Fruit fly (Drosophila melanogaster): Measurements from ENCODE around the gene GstT4.

The GstT4 gene

DNA sequence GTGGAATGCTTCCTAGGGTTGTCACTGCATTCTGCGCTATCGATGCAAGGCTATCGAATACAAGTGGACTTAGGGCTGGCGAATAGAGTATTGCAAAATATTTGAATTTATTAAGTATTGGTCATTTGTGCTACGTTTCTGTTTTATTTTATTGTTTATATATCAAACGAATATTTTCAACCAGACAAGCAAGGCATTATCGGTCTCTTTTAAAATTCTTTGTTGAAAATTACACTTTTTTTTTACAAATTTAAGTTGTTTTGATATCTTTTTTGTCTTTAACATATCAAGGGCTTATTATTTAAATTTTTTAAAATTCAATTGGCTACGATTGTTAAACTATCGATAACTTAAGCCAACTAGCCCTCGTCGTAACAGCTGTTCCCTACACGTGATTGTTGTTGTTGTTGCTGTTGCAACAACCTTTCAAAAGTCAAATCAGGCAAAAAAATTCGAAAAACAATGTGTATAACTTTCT is 17.1 kb upstream of the GstT4 start, which contains the start of the genes Ype and CG1662 (continued):
- TF ChIP-seq fd85E (GFP tag; optimal IDR thresholded peaks at IDR 0.05) (no peak), achi (GFP tag; optimal IDR thresholded peaks at IDR 0.05) (peak; percentile 66), Sox14 (GFP tag; optimal IDR thresholded peaks at IDR 0.05) (peak; percentile 52), CG6276 (GFP tag; optimal IDR thresholded peaks at IDR 0.05) (no peak), CG8119 (GFP tag; IDR thresholded peaks at IDR 0.05) (peak; percentile 34; the same call in 1 of the 3 replicates), Smox (GFP tag; optimal IDR thresholded peaks at IDR 0.05) (peak; percentile 70), OdsH (GFP tag; optimal IDR thresholded peaks at IDR 0.05) (peak; percentile 81), Lpt (GFP tag; optimal IDR thresholded peaks at IDR 0.05) (peak; percentile 41), Eip75B (GFP tag; optimal IDR thresholded peaks at IDR 0.05) (peak; percentile 63), vri (GFP tag; optimal IDR thresholded peaks at IDR 0.05) (peak; percentile 29), Hr4 (GFP tag; optimal IDR thresholded peaks at IDR 0.05) (peak; percentile 66), Sox15 (GFP tag; optimal IDR thresholded peaks at IDR 0.05) (peak; percentile 66), CG8319 (GFP tag; optimal IDR thresholded peaks at IDR 0.05) (peak; percentile 38), spab (GFP tag; optimal IDR thresholded peaks at IDR 0.05) (peak; percentile 32), dac (GFP tag; optimal IDR thresholded peaks at IDR 0.05) (peak; percentile 29), CG15336 (GFP tag; IDR thresholded peaks at IDR 0.05) (peak; percentile 58), svp (GFP tag) (peak; percentile 89)

DNA sequence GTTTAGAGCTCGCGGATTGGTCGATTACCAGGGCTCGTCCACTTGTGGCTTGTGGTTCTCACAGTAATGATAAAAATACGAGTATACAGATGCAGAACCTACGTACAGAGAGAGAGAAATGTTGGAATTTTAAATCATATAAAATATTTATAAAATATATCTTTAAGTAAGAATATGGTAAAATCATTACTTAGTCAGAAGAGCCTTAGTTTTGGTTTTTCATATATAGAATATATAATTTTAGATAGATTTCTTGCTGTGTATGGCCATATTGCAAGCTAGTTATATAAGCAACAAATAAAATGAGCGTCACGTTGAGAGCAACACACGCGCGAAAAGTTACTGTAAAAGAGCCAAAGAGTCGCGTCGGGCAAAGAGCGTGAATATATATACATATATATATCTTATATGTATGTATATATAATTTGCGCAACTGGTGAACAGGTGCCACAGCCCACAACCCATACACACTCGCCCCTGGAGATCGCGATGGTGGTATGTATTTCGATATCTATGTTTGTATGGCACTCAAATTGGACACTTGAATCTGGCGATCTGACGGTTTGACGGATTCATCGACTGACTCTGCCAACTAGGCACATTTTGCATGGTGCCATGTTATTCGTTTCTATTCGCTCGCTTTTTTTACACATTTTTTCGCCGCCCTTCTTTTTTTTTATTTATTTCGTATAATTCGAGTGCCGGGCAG is 13.9 kb upstream of the GstT4 start:
- TF ChIP-seq CG8632 (GFP tag; optimal IDR thresholded peaks at IDR 0.05) (peak; percentile 50), Sox102F (GFP tag; optimal IDR thresholded peaks at IDR 0.05) (no peak), CG10631 (GFP tag; optimal IDR thresholded peaks at IDR 0.05) (peak; percentile 74), CG6163 (GFP tag; IDR thresholded peaks at IDR 0.05) (peak; percentile 84), CG11294 (GFP tag; IDR thresholded peaks at IDR 0.05) (peak; percentile 80), OdsH (GFP tag; optimal IDR thresholded peaks at IDR 0.05) (peak; percentile 59), CG1621 (tag; optimal IDR thresholded peaks at IDR 0.05) (no peak), Eip75B (GFP tag; optimal IDR thresholded peaks at IDR 0.05) (no peak), Smox (GFP tag; optimal IDR thresholded peaks at IDR 0.05) (no peak), vri (GFP tag; optimal IDR thresholded peaks at IDR 0.05) (peak; percentile 67), achi (GFP tag; optimal IDR thresholded peaks at IDR 0.05) (peak; percentile 66), ss (GFP tag; optimal IDR thresholded peaks at IDR 0.05) (peak; percentile 38 to 60), fd59A (GFP tag; optimal IDR thresholded peaks at IDR 0.05) (no peak), CG7368 (GFP tag; optimal IDR thresholded peaks at IDR 0.05) (peak; percentile 25), CG8319 (GFP tag; optimal IDR thresholded peaks at IDR 0.05) (peak; percentile 20), CG15336 (GFP tag; IDR thresholded peaks at IDR 0.05) (peak; percentile 89), CG34406 (GFP tag; optimal IDR thresholded peaks at IDR 0.05) (peak; percentile 59), esn (GFP tag; optimal IDR thresholded peaks at IDR 0.05) (peak; percentile 40), CG8119 (GFP tag; IDR thresholded peaks at IDR 0.05) (peak; percentile 85), Ets96B (tag; optimal IDR thresholded peaks at IDR 0.05) (peak; percentile 74), Hr39 (GFP tag; optimal IDR thresholded peaks at IDR 0.05) (no peak), net (GFP tag; optimal IDR thresholded peaks at IDR 0.05) (peak; percentile 37), Gug (GFP tag; IDR thresholded peaks at IDR 0.05) (peak; percentile 82), Eip93F (GFP tag; optimal IDR thresholded peaks at IDR 0.05) (no peak), CG9139 (GFP tag; optimal IDR thresholded peaks at IDR 0.05) (peak; percentile 58), CG10669 (GFP tag; optimal IDR thresholded peaks at IDR 0.05) (peak; percentile 50), CG3032 (tag; optimal IDR thresholded peaks at IDR 0.05) (peak; percentile 74), Lpt (GFP tag; optimal IDR thresholded peaks at IDR 0.05) (peak; percentile 63), cyc (GFP tag; optimal IDR thresholded peaks at IDR 0.05) (peak; percentile 20), salr (GFP tag; optimal IDR thresholded peaks at IDR 0.05) (peak in 1 of 2 experiments; percentile 29), topi (GFP tag; optimal IDR thresholded peaks at IDR 0.05) (peak; percentile 28), Hr4 (GFP tag; optimal IDR thresholded peaks at IDR 0.05) (peak; percentile 45), CG6276 (GFP tag; optimal IDR thresholded peaks at IDR 0.05) (peak; percentile 75), Ets21C (GFP tag; optimal IDR thresholded peaks at IDR 0.05) (no peak), CG16779 (tag; optimal IDR thresholded peaks at IDR 0.05) (peak; percentile 11), CG3919 (GFP tag; optimal IDR thresholded peaks at IDR 0.05) (peak; percentile 45), acj6 (GFP tag; optimal IDR thresholded peaks at IDR 0.05) (peak; percentile 43), lz (GFP tag; optimal IDR thresholded peaks at IDR 0.05) (peak; percentile 2), fd85E (GFP tag; optimal IDR thresholded peaks at IDR 0.05) (no peak), dsx (GFP tag; optimal IDR thresholded peaks at IDR 0.05; ENCODE audit: poor library complexity, severe bottlenecking) (peak; percentile 72), Eip78C (GFP tag) (peak; percentile 79), CG11902 (GFP tag; optimal IDR thresholded peaks at IDR 0.05) (no peak)
